In the genomic region with DNA sequence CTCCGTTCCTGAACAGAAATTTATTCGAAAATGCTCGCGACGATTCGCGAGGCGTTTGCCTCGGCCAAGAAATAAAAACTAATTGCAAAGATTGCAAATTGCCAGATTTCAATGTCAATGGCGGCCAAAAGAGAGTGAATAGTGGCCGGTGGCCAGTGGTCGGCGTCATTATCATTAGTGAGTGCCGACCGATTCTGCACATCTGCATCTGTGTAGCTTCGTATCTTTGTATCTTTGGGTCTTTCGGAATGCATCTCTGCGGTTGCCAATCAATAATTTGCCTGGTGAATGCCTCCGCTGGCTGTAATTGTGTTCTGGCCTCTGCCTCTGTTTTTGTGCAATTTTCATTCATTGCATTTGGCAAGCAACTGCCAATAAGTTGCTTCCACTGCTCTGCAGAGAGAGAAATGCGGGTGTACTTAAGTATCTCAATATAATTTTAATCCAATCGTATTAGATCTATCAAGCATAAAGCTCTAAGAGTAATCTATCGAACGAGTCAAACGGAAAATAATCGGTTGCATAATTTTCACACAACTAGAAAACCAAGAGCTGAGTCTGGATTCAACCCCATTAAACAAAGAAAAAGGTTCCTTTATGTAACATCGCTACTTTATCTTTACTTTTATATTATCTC, we compare ENCODE assay signal across 4 fruit fly cellular contexts.
TF ChIP-seq lines count a peak whose summit lies in the region.

A gene (minus strand): TSS at position 51 of the 637 bp plus-strand sequence.

- no peak for TF ChIP-seq CTCF in whole organism, embryonic (GFP tag; optimal IDR thresholded peaks at IDR 0.05; lab: Kevin White, UChicago)

TF ChIP-seq in whole organism, adult, 20 proteins besides CTCF, POLR2A, EP300 and RAD21:
- TF ChIP-seq tj (GFP tag; optimal IDR thresholded peaks at IDR 0.05; lab: Kevin White, UChicago) (no peak), CG5204 (GFP tag; optimal IDR thresholded peaks at IDR 0.05; lab: Kevin White, UChicago) (peak; percentile 4), kay (GFP tag; lab: Kevin White, UChicago; ENCODE audit: borderline replicate concordance) (peak; percentile 7), CG14711 (tag; optimal IDR thresholded peaks at IDR 0.05; lab: Kevin White, UChicago) (no peak), toe (GFP tag; optimal IDR thresholded peaks at IDR 0.05; lab: Kevin White, UChicago) (peak; percentile 29)
TF ChIP-seq in whole organism, adult: peak in this region for 3.

TF ChIP-seq in whole organism, embryonic, 481 proteins besides CTCF, POLR2A, EP300 and RAD21:
- TF ChIP-seq Ets65A (GFP tag; lab: Kevin White, UChicago) (peak; percentile 62), Pdp1 (GFP tag; optimal IDR thresholded peaks at IDR 0.05; lab: Kevin White, UChicago) (peak in 1 of 2 experiments; percentile 16), CG6813 (GFP tag; optimal IDR thresholded peaks at IDR 0.05; lab: Kevin White, UChicago) (no peak)
TF ChIP-seq in whole organism, embryonic: peak in this region for 2.

TF ChIP-seq in whole organism, prepupa, 60 proteins besides CTCF, POLR2A, EP300 and RAD21:
- peak; percentile 59 for TF ChIP-seq Eip78C (GFP tag; lab: Kevin White, UChicago)
- TF ChIP-seq svp (GFP tag; lab: Kevin White, UChicago), result peak; percentile 65
- 0 out of 2 replicates have a peak, but pooled peaks have one; percentile 30 for TF ChIP-seq CG11294 (GFP tag; IDR thresholded peaks at IDR 0.05; lab: Robert Waterston, UW)
- TF ChIP-seq CG32006 (GFP tag; optimal IDR thresholded peaks at IDR 0.05; lab: Kevin White, UChicago), result peak; percentile 44
- no peak for TF ChIP-seq spab (GFP tag; optimal IDR thresholded peaks at IDR 0.05; lab: Kevin White, UChicago)
- TF ChIP-seq CG8119 (GFP tag; IDR thresholded peaks at IDR 0.05; lab: Robert Waterston, UW), result 0 out of 3 replicates have a peak, but pooled peaks have one; percentile 21
- peak; percentile 42; the same call in 2 of the 3 replicates for TF ChIP-seq eg (GFP tag; IDR thresholded peaks at IDR 0.05; lab: Robert Waterston, UW)
- TF ChIP-seq Gug (GFP tag; IDR thresholded peaks at IDR 0.05; lab: Robert Waterston, UW), result 0 out of 2 replicates have a peak, but pooled peaks have one; percentile 15
- no peak for TF ChIP-seq CG3032 (tag; optimal IDR thresholded peaks at IDR 0.05; lab: Kevin White, UChicago)

TF ChIP-seq in whole organism, pupa, 21 proteins besides CTCF, POLR2A, EP300 and RAD21:
- TF ChIP-seq CG4496 (GFP tag; IDR thresholded peaks at IDR 0.05; lab: Robert Waterston, UW) (peak; percentile 39; the same call in 1 of the 3 replicates), CG34367 (tag; optimal IDR thresholded peaks at IDR 0.05; lab: Kevin White, UChicago) (no peak), CG14655 (GFP tag; optimal IDR thresholded peaks at IDR 0.05; lab: Kevin White, UChicago) (peak; percentile 32)
